Fruit fly (Drosophila melanogaster): ENCODE results near the gene Ubi-p63E.

Ubi-p63E gene

DNA sequence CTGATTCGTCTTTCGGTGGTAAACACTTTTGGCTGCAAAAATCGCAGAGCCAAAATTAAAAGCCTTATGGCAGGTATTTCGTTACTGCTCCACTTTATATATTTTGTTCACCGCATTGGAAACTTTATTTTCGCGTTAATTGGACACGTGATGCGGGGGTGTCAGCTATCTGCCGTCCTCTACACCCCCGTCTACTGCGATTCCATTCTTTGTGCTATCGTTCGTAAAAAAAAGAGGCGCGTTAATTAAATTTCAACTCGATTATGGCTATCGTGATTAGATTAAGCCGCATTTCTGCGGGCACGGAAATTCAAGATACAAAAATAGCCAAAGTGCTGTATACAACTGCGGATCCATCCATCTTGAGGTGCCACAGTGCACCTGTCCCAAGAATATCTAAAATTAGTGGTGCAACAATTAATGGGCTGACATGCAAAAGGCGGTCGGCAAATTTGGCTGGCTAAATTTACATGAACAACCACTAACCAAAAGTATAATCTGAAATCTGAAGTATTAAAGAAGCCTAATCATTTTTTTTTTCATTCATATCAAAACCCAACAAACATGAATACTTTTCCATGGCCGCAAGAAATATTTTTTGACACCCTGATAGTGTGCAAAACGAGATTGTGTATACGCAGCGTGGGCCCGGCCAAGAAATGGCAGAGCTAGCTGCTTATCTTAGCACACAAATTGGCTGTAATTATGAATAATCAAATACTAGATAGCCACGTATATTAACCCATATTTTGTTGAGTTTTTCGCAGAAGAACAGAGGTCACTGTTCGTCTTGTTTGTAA is 27.2 kb upstream of the Ubi-p63E start:
- no peak for TF ChIP-seq CG8478 (optimal IDR thresholded peaks at IDR 0.05)
- TF ChIP-seq CTCF (optimal IDR thresholded peaks at IDR 0.05) = no peak

dm6 chr3L:3928943-3929785 is 26.2 kb upstream of the Ubi-p63E start:
- TF ChIP-seq CG8478 (optimal IDR thresholded peaks at IDR 0.05) = no peak
- TF ChIP-seq CTCF (optimal IDR thresholded peaks at IDR 0.05) = no peak

- TF ChIP-seq CTCF (optimal IDR thresholded peaks at IDR 0.05) (no peak), CG8478 (optimal IDR thresholded peaks at IDR 0.05) (no peak)
Observed at dm6 chr3L:3928205-3928942, 25.4 kb upstream of the Ubi-p63E start.

dm6 chr3L:3927462-3927861 is 24.5 kb upstream of the Ubi-p63E start:
- TF ChIP-seq CTCF (optimal IDR thresholded peaks at IDR 0.05) = no peak
- no peak for TF ChIP-seq CG8478 (optimal IDR thresholded peaks at IDR 0.05)

- TF ChIP-seq CG8478 (optimal IDR thresholded peaks at IDR 0.05) = no peak
- no peak for TF ChIP-seq CTCF (optimal IDR thresholded peaks at IDR 0.05)
Observed at dm6 chr3L:3926191-3926765, 23.3 kb upstream of the Ubi-p63E start.

- TF ChIP-seq CTCF (optimal IDR thresholded peaks at IDR 0.05) (no peak), CG8478 (optimal IDR thresholded peaks at IDR 0.05) (no peak)
Observed at dm6 chr3L:3925487-3925886, 22.5 kb upstream of the Ubi-p63E start.

- TF ChIP-seq CTCF (optimal IDR thresholded peaks at IDR 0.05) (no peak), CG8478 (optimal IDR thresholded peaks at IDR 0.05) (no peak)
Observed at dm6 chr3L:3923631-3924274, 20.8 kb upstream of the Ubi-p63E start.

dm6 chr3L:3912134-3912533 is 9.2 kb upstream of the Ubi-p63E start:
- TF ChIP-seq CG8478 (optimal IDR thresholded peaks at IDR 0.05) (no peak), CTCF (optimal IDR thresholded peaks at IDR 0.05) (no peak)

dm6 chr3L:3909831-3910230 is 6.8 kb upstream of the Ubi-p63E start, which contains the start of gene mge:
Gene mge, minus strand, starts transcription at chr3L:3909931.
- no peak for TF ChIP-seq CG8478 (optimal IDR thresholded peaks at IDR 0.05)
- no peak for TF ChIP-seq CTCF (optimal IDR thresholded peaks at IDR 0.05)

DNA sequence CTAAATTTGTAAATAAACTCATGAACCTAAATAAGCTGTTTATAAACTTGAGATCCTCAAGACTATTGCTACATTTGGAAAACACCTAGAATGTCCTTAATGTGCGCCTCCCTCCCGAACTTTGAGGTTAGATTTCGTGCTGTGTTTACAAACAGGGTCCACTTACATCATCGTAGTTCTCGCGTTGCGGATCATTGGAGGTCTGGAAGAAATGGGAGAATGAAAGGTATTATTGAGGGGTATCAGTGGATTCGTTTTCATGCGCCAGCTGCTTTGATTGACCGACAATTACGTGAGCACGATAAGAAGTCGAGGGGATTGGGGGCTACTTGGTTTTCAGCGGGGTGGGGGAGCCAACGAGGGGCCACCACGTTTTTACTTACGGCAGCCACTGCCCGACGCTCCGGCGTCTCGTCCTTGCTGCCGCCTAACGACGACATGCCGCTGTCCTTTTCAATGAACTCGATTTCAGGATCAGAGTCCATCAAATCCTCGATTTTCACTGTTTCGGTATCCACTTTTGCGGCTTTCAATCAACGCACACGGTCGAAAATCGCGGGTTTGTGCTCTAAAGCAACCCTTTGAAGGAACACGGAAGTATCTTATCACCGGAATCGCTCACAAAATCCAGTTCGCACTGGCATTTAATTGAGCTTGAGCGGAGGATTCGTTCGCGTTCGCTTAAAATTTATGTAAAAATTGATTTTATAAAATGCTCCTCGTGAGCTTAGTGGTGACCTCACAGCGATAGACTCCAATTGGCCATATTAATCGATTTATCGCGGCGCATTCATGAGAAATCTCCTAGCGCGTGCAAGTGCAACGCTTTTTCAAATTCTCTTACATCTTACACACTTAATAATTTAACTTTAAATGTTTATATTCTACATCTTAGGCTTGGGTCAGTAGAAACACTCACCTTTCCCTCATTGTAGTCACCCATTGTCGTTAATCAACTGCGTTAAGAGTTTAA is 6.1 kb upstream of the Ubi-p63E start:
- no peak for TF ChIP-seq CG8478 (optimal IDR thresholded peaks at IDR 0.05)
- no peak for TF ChIP-seq CTCF (optimal IDR thresholded peaks at IDR 0.05)

DNA sequence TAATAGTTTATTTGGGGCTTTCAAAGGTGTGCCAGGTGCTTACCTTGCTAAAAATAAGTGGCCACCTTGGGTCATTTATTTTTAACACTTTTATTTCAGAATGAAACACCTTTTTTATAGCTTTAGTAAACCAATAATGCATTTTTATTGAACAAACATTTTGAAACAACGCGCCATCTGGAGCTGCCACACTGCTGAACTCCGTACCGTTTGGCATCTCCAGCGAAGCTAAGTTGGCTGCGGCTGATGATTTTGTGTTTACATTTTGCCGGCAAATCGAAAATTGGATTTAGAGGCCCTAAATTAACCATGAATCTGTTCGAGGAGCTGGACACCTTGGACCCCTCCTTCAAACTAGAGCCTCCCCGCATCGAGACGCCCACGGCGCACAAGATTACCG is 2.1 kb upstream of the Ubi-p63E start, which contains the start of gene ida:
Gene ida, plus strand, starts transcription at position 234 of the 400 bp plus-strand sequence.
- peak in 1 of 2 experiments; percentile 27 for TF ChIP-seq CTCF (optimal IDR thresholded peaks at IDR 0.05)
- TF ChIP-seq CG8478 (optimal IDR thresholded peaks at IDR 0.05) = no peak

- TF ChIP-seq CG8478 (optimal IDR thresholded peaks at IDR 0.05) (no peak), CTCF (optimal IDR thresholded peaks at IDR 0.05) (no peak)
Observed at dm6 chr3L:3903301-3903700, 317 bp upstream of the Ubi-p63E start, which contains the start of gene Sc2. Gene Sc2, plus strand, starts transcription at chr3L:3903492.

dm6 chr3L:3901865-3902490 is 1.0 kb downstream of the Ubi-p63E start:
- no peak for TF ChIP-seq CTCF (optimal IDR thresholded peaks at IDR 0.05)
- no peak for TF ChIP-seq CG8478 (optimal IDR thresholded peaks at IDR 0.05)
